Fruit fly (Drosophila melanogaster) whole organism: ENCODE data around the gene Bhmt.

Source experiments
- CG8478 ChIP-seq: fragments of >200 bp; optimal IDR thresholded peaks from 2 replicates; lab custom pipeline; 2018; ENCODE audit warnings: inconsistent platforms
- Dll ChIP-seq: fragments of >200 bp; optimal IDR thresholded peaks from 2 replicates; lab custom pipeline; 2017
- EcR ChIP-seq, 2 experiments: fragments of >200 bp; optimal IDR thresholded peaks; 2 replicates each; lab custom pipeline; 2017; ENCODE audit warnings: missing biosample characterization in 2 of 2, missing genetic modification characterization in 2 of 2, missing genetic modification reagents in 2 of 2
- pan ChIP-seq: fragments of >200 bp; optimal IDR thresholded peaks from 2 replicates; lab custom pipeline; 2017
- psq ChIP-seq: fragments of >200 bp; optimal IDR thresholded peaks from 2 replicates; lab custom pipeline; 2017
- usp ChIP-seq: fragments of >200 bp; optimal IDR thresholded peaks from 2 replicates; lab custom pipeline; 2017; ENCODE audit warnings: missing biosample characterization, missing genetic modification characterization, mixed read lengths

DNA sequence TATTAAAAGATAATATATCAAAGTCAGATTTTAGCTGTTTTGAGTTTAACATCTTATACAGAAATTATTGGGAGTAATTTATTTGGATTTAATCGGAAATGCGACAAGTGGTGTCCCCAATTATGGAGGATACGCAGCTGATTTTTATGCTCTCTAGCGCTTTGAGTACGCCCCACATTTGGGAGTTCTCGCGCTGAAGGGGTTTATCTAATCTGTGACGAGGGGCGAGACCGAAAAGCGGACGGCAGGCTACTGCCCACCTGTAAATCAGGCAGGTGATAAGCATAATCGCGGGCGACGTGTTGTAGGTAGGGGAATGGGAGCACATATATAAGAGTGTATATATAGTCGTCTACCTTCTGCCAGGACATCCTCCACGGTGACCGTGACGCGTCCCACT lies 10.8 kb upstream of the Bhmt start:
- no peak for TF ChIP-seq pan
- no peak for TF ChIP-seq Dll (lab: Kevin White, UChicago)
- TF ChIP-seq psq (lab: Kevin White, UChicago), result no peak
- no peak for TF ChIP-seq CG8478 (lab: Kevin White, UChicago)
- TF ChIP-seq usp (GFP tag; lab: Kevin White, UChicago), result no peak
- no peak for TF ChIP-seq EcR (GFP tag; optimal IDR thresholded peaks at IDR 0.05; lab: Kevin White, UChicago)
